Worm (Caenorhabditis elegans) whole organism, young adult: ENCODE data around the gene Y69A2AR.47.

Source experiments
- B0019.2 ChIP-seq: fragments of 200-800 bp; sonication (Bioruptor generic); conservative IDR thresholded peaks from 2 replicates; pipeline ENCODE4 v1.3.6; 2022; ENCODE audit warnings: missing genetic modification reagents, missing genetic modification characterization, missing compliant biosample characterization
- B0035.1 ChIP-seq: sonication (generic microtip); optimal IDR thresholded peaks from 2 replicates; lab custom pipeline; 2016; ENCODE audit warnings: missing genetic modification characterization, mild to moderate bottlenecking, missing compliant biosample characterization, missing genotype, missing genetic modification reagents
- B0261.1 ChIP-seq: sonication (generic microtip); optimal IDR thresholded peaks from 2 replicates; lab custom pipeline; 2016; ENCODE audit warnings: mild to moderate bottlenecking, missing genetic modification characterization, moderate library complexity, missing compliant biosample characterization
- F10E7.11 ChIP-seq: sonication (generic microtip); optimal IDR thresholded peaks from 2 replicates; lab custom pipeline; 2017; ENCODE audit warnings: mild to moderate bottlenecking, missing genetic modification characterization, moderate library complexity, missing compliant biosample characterization
- F39B2.1 ChIP-seq: fragments of 200-800 bp; sonication (Bioruptor generic); IDR thresholded peaks from 2 replicates; pipeline ENCODE4 v1.3.6; 2022; ENCODE audit warnings: missing genetic modification reagents, missing genetic modification characterization, missing compliant biosample characterization
- F57C9.4 ChIP-seq: sonication (generic microtip); optimal IDR thresholded peaks from 2 replicates; lab custom pipeline; 2017; ENCODE audit warnings: mild to moderate bottlenecking, missing genetic modification characterization, missing compliant biosample characterization
- Y79H2A.3 ChIP-seq: fragments of 200-800 bp; sonication (Bioruptor generic); conservative IDR thresholded peaks from 2 replicates; pipeline ENCODE4 v1.3.6; 2022; ENCODE audit warnings: missing genetic modification reagents, missing genetic modification characterization, missing compliant biosample characterization
- ceh-27 ChIP-seq: fragments of 200-800 bp; sonication (Bioruptor generic); optimal IDR thresholded peaks from 2 replicates; lab custom pipeline; 2018; ENCODE audit warnings: mild to moderate bottlenecking, missing genetic modification characterization, moderate library complexity, missing compliant biosample characterization
- ceh-58 ChIP-seq: fragments of 200-800 bp; sonication (Bioruptor generic); IDR thresholded peaks from 2 replicates; pipeline ENCODE4 v1.3.6; 2022; ENCODE audit warnings: missing genetic modification characterization, missing compliant biosample characterization
- dox-1 ChIP-seq: fragments of 200-800 bp; sonication (Bioruptor generic); IDR thresholded peaks from 2 replicates; pipeline ENCODE4 v1.3.6; 2022; ENCODE audit warnings: missing genetic modification reagents, missing genetic modification characterization, missing compliant biosample characterization
- mes-4 ChIP-seq: sonication (generic microtip); optimal IDR thresholded peaks from 2 replicates; lab custom pipeline; 2016; ENCODE audit warnings: missing genotype, missing genetic modification characterization, missing compliant biosample characterization
- nhr-90 ChIP-seq: sonication (generic microtip); optimal IDR thresholded peaks from 2 replicates; lab custom pipeline; 2016; ENCODE audit warnings: missing genotype, mild to moderate bottlenecking, missing genetic modification characterization, missing compliant biosample characterization
- tbx-9 ChIP-seq: sonication (generic microtip); optimal IDR thresholded peaks from 2 replicates; lab custom pipeline; 2016; ENCODE audit warnings: borderline replicate concordance, missing genetic modification characterization, inconsistent platforms, missing compliant biosample characterization
- unc-62 ChIP-seq: fragments of 150-350 bp; optimal IDR thresholded peaks from 2 replicates; lab custom pipeline; 2014; ENCODE audit warnings: missing biosample characterization, missing genetic modification reagents, missing genetic modification characterization

DNA sequence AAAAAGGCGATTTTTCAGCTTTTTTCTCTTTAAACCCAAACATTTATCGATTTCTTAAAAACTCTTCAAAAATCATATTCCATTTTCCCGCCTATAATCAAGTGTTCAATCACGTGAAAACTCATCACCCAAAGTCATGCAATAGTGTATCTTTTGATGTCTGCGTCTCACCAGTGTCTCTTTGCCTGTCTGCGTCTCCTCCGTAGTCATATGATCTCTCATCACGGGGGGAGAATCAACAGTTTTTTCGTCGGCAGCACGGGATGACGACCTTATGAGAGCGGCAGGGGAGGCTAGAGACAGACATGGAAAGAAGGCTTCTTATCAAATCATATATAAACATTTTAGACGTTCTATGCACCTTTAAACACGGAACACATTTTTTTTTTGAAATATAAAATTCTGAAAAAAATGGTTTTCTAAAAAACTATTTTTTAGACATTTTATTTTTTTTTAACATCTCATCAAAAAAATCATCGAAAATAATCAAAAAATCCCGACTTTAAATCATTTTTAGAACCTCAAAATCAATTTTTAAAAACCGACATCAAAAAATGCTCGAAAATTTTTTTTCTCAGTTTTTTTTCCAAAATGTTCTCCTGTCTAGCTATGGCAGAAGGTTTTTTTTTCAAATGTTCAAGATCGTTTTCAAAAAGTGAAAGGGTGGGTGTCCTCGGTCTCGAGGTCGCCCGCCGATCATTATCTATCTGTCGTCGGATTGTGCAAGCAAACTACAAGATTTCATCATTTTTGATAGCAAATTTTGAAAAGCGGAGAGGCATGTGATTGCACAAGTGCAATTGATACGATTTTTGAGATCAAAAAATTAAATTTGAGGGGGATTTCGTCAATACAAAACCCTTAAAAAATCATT is 4.7 kb downstream of the Y69A2AR.47 start:
- TF ChIP-seq Y79H2A.3 (GFP tag; lab: Robert Waterston, UW): peak; percentile 71; the same call in 1 of the 2 replicates
- TF ChIP-seq F39B2.1 (GFP tag; lab: Robert Waterston, UW): peak; percentile 69
- TF ChIP-seq nhr-90 (tag; lab: Kevin White, UChicago): peak; percentile 89
- peak; percentile 95 for TF ChIP-seq dox-1 (GFP tag; lab: Robert Waterston, UW)
- no peak for TF ChIP-seq mes-4 (tag; lab: Kevin White, UChicago)
- TF ChIP-seq F10E7.11 (tag; lab: Kevin White, UChicago): peak; percentile 91
- peak; percentile 62 for TF ChIP-seq unc-62 (GFP tag; lab: Kevin White, UChicago)
- TF ChIP-seq ceh-27: peak; percentile 94
- peak; percentile 75 for TF ChIP-seq F57C9.4 (tag; lab: Kevin White, UChicago)
- peak; percentile 58; the same call in 1 of the 2 replicates for TF ChIP-seq B0019.2
- TF ChIP-seq ceh-58 (GFP tag; lab: Robert Waterston, UW): no peak
- TF ChIP-seq tbx-9 (tag; lab: Kevin White, UChicago): no peak
- peak; percentile 19 for TF ChIP-seq B0261.1 (tag; lab: Kevin White, UChicago)
- peak; percentile 91 for TF ChIP-seq B0035.1 (tag; lab: Kevin White, UChicago)
